Fruit fly (Drosophila melanogaster) whole organism, wandering third instar larva: Measurements from ENCODE around the gene ppk22.

ENCODE experiments used
- Abd-B ChIP-seq: fragments of >200 bp; optimal IDR thresholded peaks from 2 replicates; lab custom pipeline; 2017; ENCODE audit warnings: missing biosample characterization, missing genetic modification characterization
- CG32264 ChIP-seq: fragments of 200-800 bp; sonication (Bioruptor generic); optimal IDR thresholded peaks from 2 replicates; lab custom pipeline; 2016; ENCODE audit warnings: missing biosample characterization, missing genetic modification characterization
- CG9705 ChIP-seq: fragments of 200-800 bp; sonication (Bioruptor generic); optimal IDR thresholded peaks from 2 replicates; lab custom pipeline; 2018; ENCODE audit warnings: missing biosample characterization, mild to moderate bottlenecking, missing genetic modification characterization
- CrebA ChIP-seq: fragments of 200-800 bp; sonication (Bioruptor generic); optimal IDR thresholded peaks from 2 replicates; lab custom pipeline; 2016; ENCODE audit warnings: missing biosample characterization, mild to moderate bottlenecking, missing genetic modification characterization, borderline replicate concordance
- Dfd ChIP-seq: fragments of >200 bp; optimal IDR thresholded peaks from 2 replicates; lab custom pipeline; 2017; ENCODE audit warnings: missing biosample characterization, missing genetic modification characterization
- Dif ChIP-seq: fragments of 200-275, 200-300 bp; sonication (Bioruptor generic); optimal IDR thresholded peaks from 2 replicates; lab custom pipeline; 2018; ENCODE audit warnings: missing biosample characterization, missing genetic modification characterization; ENCODE audit not compliant: partially characterized antibody
- GATAd ChIP-seq: sonication (Bioruptor generic); optimal IDR thresholded peaks from 2 replicates; lab custom pipeline; 2016; ENCODE audit warnings: missing biosample characterization, missing genetic modification characterization
- HLH106 ChIP-seq: fragments of 200-800 bp; optimal IDR thresholded peaks from 3 replicates; lab custom pipeline; 2019; ENCODE audit warnings: missing biosample characterization, mild to moderate bottlenecking, missing genetic modification characterization, moderate library complexity
- Hnf4 ChIP-seq: fragments of 200-800 bp; sonication (Bioruptor generic); optimal IDR thresholded peaks from 2 replicates; lab custom pipeline; 2016; ENCODE audit warnings: missing biosample characterization, mild to moderate bottlenecking, missing genetic modification characterization
- Hr78 ChIP-seq: fragments of >200 bp; optimal IDR thresholded peaks from 2 replicates; lab custom pipeline; 2017; ENCODE audit warnings: missing biosample characterization, missing genetic modification characterization
- Hr83 ChIP-seq: fragments of 200-300 bp; sonication (Bioruptor generic); optimal IDR thresholded peaks from 2 replicates; lab custom pipeline; 2016; ENCODE audit warnings: missing biosample characterization, mild to moderate bottlenecking, missing genetic modification characterization, moderate library complexity; ENCODE audit not compliant: poor library complexity, severe bottlenecking
- Jra ChIP-seq: sonication (Bioruptor generic); optimal IDR thresholded peaks from 2 replicates; lab custom pipeline; 2016; ENCODE audit warnings: missing biosample characterization, missing genetic modification characterization
- Mio ChIP-seq: sonication (Bioruptor generic); optimal IDR thresholded peaks from 2 replicates; lab custom pipeline; 2016; ENCODE audit warnings: missing biosample characterization, missing genetic modification characterization
- Myc ChIP-seq: fragments of >200 bp; optimal IDR thresholded peaks from 2 replicates; lab custom pipeline; 2017
- N ChIP-seq: fragments of >200 bp; optimal IDR thresholded peaks from 2 replicates; lab custom pipeline; 2018; ENCODE audit warnings: missing biosample characterization, missing external identifiers, missing genetic modification characterization
- OdsH ChIP-seq: fragments of 200-800 bp; sonication (Bioruptor generic); optimal IDR thresholded peaks from 2 replicates; lab custom pipeline; 2016; ENCODE audit warnings: missing biosample characterization, mild to moderate bottlenecking, missing genetic modification characterization
- Rel ChIP-seq, 2 experiments: fragments of 200-800 bp; sonication (Bioruptor generic) in 1 of 2; optimal IDR thresholded peaks; 2 replicates in 1 of 2; 3 replicates in 1 of 2; lab custom pipeline; 2016 to 2019; ENCODE audit warnings: mild to moderate bottlenecking in 2 of 2, missing biosample characterization in 2 of 2, missing genetic modification characterization in 2 of 2, moderate library complexity in 1 of 2
- Sp1 ChIP-seq: fragments of 200-800 bp; sonication (Bioruptor generic); optimal IDR thresholded peaks from 3 replicates; lab custom pipeline; 2019; ENCODE audit warnings: missing biosample characterization, mild to moderate bottlenecking, missing genetic modification characterization, moderate library complexity
- Vsx2 ChIP-seq: fragments of 200-300, 225-300 bp; sonication (Bioruptor generic); optimal IDR thresholded peaks from 2 replicates; lab custom pipeline; 2018; ENCODE audit warnings: missing biosample characterization, missing genetic modification characterization; ENCODE audit not compliant: partially characterized antibody
- br ChIP-seq: fragments of 200-800 bp; sonication (Bioruptor generic); optimal IDR thresholded peaks from 2 replicates; lab custom pipeline; 2016; ENCODE audit warnings: missing biosample characterization, missing genetic modification characterization
- brk ChIP-seq: fragments of 200-800 bp; sonication (Bioruptor generic); optimal IDR thresholded peaks from 2 replicates; lab custom pipeline; 2016; ENCODE audit warnings: missing biosample characterization, mild to moderate bottlenecking, missing genetic modification characterization
- dl ChIP-seq, 2 experiments: fragments of 175-275, 200-275 bp in 1 of 2; fragments of 200-275 bp in 1 of 2; sonication (Bioruptor generic); optimal IDR thresholded peaks; lab custom pipeline; 2018; ENCODE audit warnings: mild to moderate bottlenecking in 2 of 2, missing biosample characterization in 2 of 2, missing genetic modification characterization in 2 of 2, moderate library complexity in 2 of 2; ENCODE audit not compliant: partially characterized antibody in 2 of 2, insufficient read depth in 1 of 2
- dmrt93B ChIP-seq: fragments of 200-800 bp; sonication (Bioruptor generic); optimal IDR thresholded peaks from 2 replicates; lab custom pipeline; 2018; ENCODE audit warnings: missing biosample characterization, mild to moderate bottlenecking, missing genetic modification characterization
- dsf ChIP-seq: sonication (Bioruptor generic); optimal IDR thresholded peaks from 2 replicates; lab custom pipeline; 2016; ENCODE audit warnings: missing biosample characterization, missing genetic modification characterization, borderline replicate concordance
- ey ChIP-seq: fragments of 200-800 bp; sonication (Bioruptor generic); optimal IDR thresholded peaks from 2 replicates; lab custom pipeline; 2016; ENCODE audit warnings: missing biosample characterization, missing genetic modification characterization
- foxo ChIP-seq, 2 experiments: fragments of 200-800 bp; sonication (Bioruptor generic); optimal IDR thresholded peaks; 2 replicates in 1 of 2; 3 replicates in 1 of 2; lab custom pipeline; 2016 to 2017; ENCODE audit warnings: missing biosample characterization in 2 of 2, missing genetic modification characterization in 2 of 2
- fru ChIP-seq: fragments of 200-800 bp; sonication (Bioruptor generic); optimal IDR thresholded peaks from 3 replicates; lab custom pipeline; 2016; ENCODE audit warnings: missing biosample characterization, mild to moderate bottlenecking, missing genetic modification characterization
- h ChIP-seq: fragments of 200-800 bp; sonication (Bioruptor generic); optimal IDR thresholded peaks from 3 replicates; lab custom pipeline; 2016; ENCODE audit warnings: missing biosample characterization, mild to moderate bottlenecking, missing genetic modification characterization
- jim ChIP-seq: fragments of 175-275, 200-325 bp; sonication (Bioruptor generic); optimal IDR thresholded peaks from 2 replicates; lab custom pipeline; 2016; ENCODE audit warnings: missing biosample characterization, mild to moderate bottlenecking, missing genetic modification characterization
- lola ChIP-seq: fragments of >200 bp; optimal IDR thresholded peaks from 2 replicates; lab custom pipeline; 2017; ENCODE audit warnings: missing biosample characterization, missing genetic modification characterization
- pan ChIP-seq: fragments of >200 bp; optimal IDR thresholded peaks from 2 replicates; lab custom pipeline; 2017
- psq ChIP-seq: fragments of 200-800 bp; sonication (Bioruptor generic); optimal IDR thresholded peaks from 3 replicates; lab custom pipeline; 2017; ENCODE audit warnings: missing biosample characterization, mild to moderate bottlenecking, missing genetic modification characterization, moderate library complexity
- rgr ChIP-seq: fragments of 200-800 bp; sonication (Bioruptor generic); optimal IDR thresholded peaks from 3 replicates; lab custom pipeline; 2016; ENCODE audit warnings: missing biosample characterization, mild to moderate bottlenecking, missing genetic modification characterization
- sage ChIP-seq: fragments of 200-800 bp; sonication (Bioruptor generic); optimal IDR thresholded peaks from 2 replicates; lab custom pipeline; 2016; ENCODE audit warnings: missing biosample characterization, mild to moderate bottlenecking, missing genetic modification characterization
- sv ChIP-seq: fragments of 200-800 bp; sonication (Bioruptor generic); optimal IDR thresholded peaks from 3 replicates; lab custom pipeline; 2016; ENCODE audit warnings: missing biosample characterization, missing genetic modification characterization
- tai ChIP-seq: sonication (Bioruptor generic); optimal IDR thresholded peaks from 2 replicates; lab custom pipeline; 2016; ENCODE audit warnings: missing biosample characterization, missing genetic modification characterization
- usp ChIP-seq: fragments of >200 bp; optimal IDR thresholded peaks from 2 replicates; lab custom pipeline; 2017; ENCODE audit warnings: missing biosample characterization, missing genetic modification characterization
- woc ChIP-seq: sonication (Bioruptor generic); optimal IDR thresholded peaks from 2 replicates; lab custom pipeline; 2016; ENCODE audit warnings: missing biosample characterization, mild to moderate bottlenecking, missing genetic modification characterization

ppk22 gene

dm6 chr3R:24810844-24811625 is 48.6 kb downstream of the ppk22 start:
- TF ChIP-seq GATAd (GFP tag; lab: Kevin White, UChicago): peak; percentile 78
- peak; percentile 92 for TF ChIP-seq Jra (GFP tag; lab: Kevin White, UChicago)
- no peak for TF ChIP-seq dl (GFP tag; optimal IDR thresholded peaks at IDR 0.05; lab: Kevin White, UChicago; ENCODE audit: insufficient read depth in 1 of 2, partially characterized antibody in 2 of 2)
- TF ChIP-seq brk (GFP tag; lab: Kevin White, UChicago): peak; percentile 74
- TF ChIP-seq usp (GFP tag; lab: Kevin White, UChicago): no peak
- peak; percentile 41 for TF ChIP-seq CG9705
- no peak for TF ChIP-seq Vsx2
- peak; percentile 96 for TF ChIP-seq ey (GFP tag; lab: Kevin White, UChicago)
- peak; percentile 4 for TF ChIP-seq Rel (GFP tag; optimal IDR thresholded peaks at IDR 0.05; lab: Kevin White, UChicago)
- TF ChIP-seq Rel (tag; optimal IDR thresholded peaks at IDR 0.05; lab: Kevin White, UChicago): peak; percentile 65
- TF ChIP-seq HLH106 (tag; lab: Kevin White, UChicago): peak; percentile 91
- no peak for TF ChIP-seq Dif (GFP tag; lab: Kevin White, UChicago)
- peak; percentile 58 for TF ChIP-seq sage (GFP tag; lab: Kevin White, UChicago)
- no peak for TF ChIP-seq Dfd (GFP tag; lab: Kevin White, UChicago)
- peak; percentile 66 for TF ChIP-seq Mio
- peak; percentile 91 for TF ChIP-seq tai
- no peak for TF ChIP-seq Abd-B (GFP tag; lab: Kevin White, UChicago)
- TF ChIP-seq N (GFP tag; lab: Kevin White, UChicago): no peak
- TF ChIP-seq br (GFP tag; lab: Kevin White, UChicago): peak; percentile 94
- TF ChIP-seq pan (lab: Kevin White, UChicago): no peak
- peak; percentile 97 for TF ChIP-seq h (GFP tag; lab: Kevin White, UChicago)
- TF ChIP-seq Sp1 (GFP tag; lab: Kevin White, UChicago): peak; percentile 89
- TF ChIP-seq dmrt93B (GFP tag; lab: Kevin White, UChicago): peak; percentile 81
- TF ChIP-seq Hr78 (GFP tag; lab: Kevin White, UChicago): no peak
- TF ChIP-seq woc: peak; percentile 73
- peak; percentile 58 for TF ChIP-seq Hr83
- TF ChIP-seq Hnf4 (GFP tag; lab: Kevin White, UChicago): peak; percentile 94
- no peak for TF ChIP-seq CrebA (GFP tag; lab: Kevin White, UChicago)
- no peak for TF ChIP-seq Myc (lab: Kevin White, UChicago)
- TF ChIP-seq fru (GFP tag; lab: Kevin White, UChicago): peak; percentile 95
- TF ChIP-seq rgr (GFP tag; lab: Kevin White, UChicago): peak; percentile 96
- peak; percentile 88 for TF ChIP-seq sv
- peak; percentile 83 for TF ChIP-seq CG32264 (GFP tag; lab: Kevin White, UChicago)
- peak; percentile 94 for TF ChIP-seq OdsH (GFP tag; lab: Kevin White, UChicago)
- TF ChIP-seq dsf (GFP tag; lab: Kevin White, UChicago): peak; percentile 61
- peak; percentile 87 to 95 for TF ChIP-seq foxo (GFP tag; optimal IDR thresholded peaks at IDR 0.05; lab: Kevin White, UChicago)
- TF ChIP-seq jim (GFP tag; lab: Kevin White, UChicago): no peak
- TF ChIP-seq lola (GFP tag; lab: Kevin White, UChicago): no peak
- TF ChIP-seq psq (GFP tag; lab: Kevin White, UChicago): peak; percentile 85
- TF ChIP-seq, all 38 proteins: peak for 25

dm6 chr3R:24809576-24810279 is 49.9 kb downstream of the ppk22 start:
- TF ChIP-seq Myc (lab: Kevin White, UChicago) (no peak), Hr83 (peak; percentile 89), h (GFP tag; lab: Kevin White, UChicago) (peak; percentile 72), fru (GFP tag; lab: Kevin White, UChicago) (no peak), sv (peak; percentile 35), Dfd (GFP tag; lab: Kevin White, UChicago) (no peak), brk (GFP tag; lab: Kevin White, UChicago) (no peak), Hr78 (GFP tag; lab: Kevin White, UChicago) (no peak), OdsH (GFP tag; lab: Kevin White, UChicago) (peak; percentile 64), woc (no peak), Sp1 (GFP tag; lab: Kevin White, UChicago) (no peak), br (GFP tag; lab: Kevin White, UChicago) (peak; percentile 16), usp (GFP tag; lab: Kevin White, UChicago) (no peak), dmrt93B (GFP tag; lab: Kevin White, UChicago) (no peak), Hnf4 (GFP tag; lab: Kevin White, UChicago) (no peak), Mio (no peak), rgr (GFP tag; lab: Kevin White, UChicago) (peak; percentile 79), foxo (GFP tag; optimal IDR thresholded peaks at IDR 0.05; lab: Kevin White, UChicago) (no peak), HLH106 (tag; lab: Kevin White, UChicago) (no peak), jim (GFP tag; lab: Kevin White, UChicago) (no peak), GATAd (GFP tag; lab: Kevin White, UChicago) (no peak), CG32264 (GFP tag; lab: Kevin White, UChicago) (peak; percentile 6), ey (GFP tag; lab: Kevin White, UChicago) (no peak), psq (GFP tag; lab: Kevin White, UChicago) (no peak), tai (no peak), CrebA (GFP tag; lab: Kevin White, UChicago) (no peak)
